Worm (Caenorhabditis elegans) whole organism, late embryonic: ENCODE data around the gene math-34.
"Not testable (repeated sequence)": the region's sequence is repeated elsewhere in the genome, so short reads cannot be mapped to it uniquely, and the experiment has no call there.

Experiments used
- ahr-1 ChIP-seq: sonication (generic microtip); optimal IDR thresholded peaks from 2 replicates; lab custom pipeline; 2016; ENCODE audit warnings: missing genetic modification characterization, missing compliant biosample characterization
- lin-11 ChIP-seq: fragments of 200-800 bp; sonication (Bioruptor generic); optimal IDR thresholded peaks from 2 replicates; lab custom pipeline; 2018; ENCODE audit warnings: mild to moderate bottlenecking, missing genetic modification characterization, missing compliant biosample characterization
- nhr-11 ChIP-seq: fragments of 150-350 bp; optimal IDR thresholded peaks from 2 replicates; lab custom pipeline; 2014; ENCODE audit warnings: missing biosample characterization, missing genetic modification characterization
- pag-3 ChIP-seq: sonication (generic microtip); optimal IDR thresholded peaks from 2 replicates; lab custom pipeline; 2016; ENCODE audit warnings: missing compliant biosample characterization, missing genetic modification characterization, borderline replicate concordance
- pat-9 ChIP-seq: fragments of 200-800 bp; sonication (Bioruptor generic); optimal IDR thresholded peaks from 2 replicates; lab custom pipeline; 2018; ENCODE audit warnings: mild to moderate bottlenecking, missing genetic modification characterization, moderate library complexity, missing compliant biosample characterization
- pha-4 ChIP-seq: fragments of 150-350 bp; optimal IDR thresholded peaks from 2 replicates; lab custom pipeline; 2018; ENCODE audit warnings: missing biosample characterization, missing genetic modification reagents, missing genetic modification characterization
- unc-42 ChIP-seq: sonication (generic microtip); optimal IDR thresholded peaks from 2 replicates; lab custom pipeline; 2016; ENCODE audit warnings: missing genotype, missing genetic modification characterization, missing compliant biosample characterization
- ztf-16 ChIP-seq: sonication (generic microtip); optimal IDR thresholded peaks from 2 replicates; lab custom pipeline; 2017; ENCODE audit warnings: missing genetic modification characterization, missing compliant biosample characterization

ce11 chrII:994231-994630, 34.5 kb upstream of the math-34 start, which contains the start of gene F45D11.7:
- TF ChIP-seq ztf-16; pat-9 (tag; lab: Kevin White, UChicago); ahr-1 (tag; lab: Kevin White, UChicago); lin-11 (tag; lab: Kevin White, UChicago); nhr-11 (tag; lab: Kevin White, UChicago); pha-4 (tag; lab: Kevin White, UChicago); unc-42 (tag; lab: Kevin White, UChicago); pag-3 (tag; lab: Kevin White, UChicago): not testable (repeated sequence)
